Fruit fly (Drosophila melanogaster): ENCODE results near the gene CG8927.

The CG8927 gene

dm6 chr3R:16135616-16136015 lies 45.2 kb upstream of the CG8927 start (continued):
- TF ChIP-seq CG3281 (GFP tag; optimal IDR thresholded peaks at IDR 0.05), result no peak
- TF ChIP-seq Hey (tag; optimal IDR thresholded peaks at IDR 0.05), result no peak
- no peak for TF ChIP-seq GATAe (GFP tag; conservative IDR thresholded peaks at IDR 0.05)
- no peak for TF ChIP-seq btn (GFP tag; optimal IDR thresholded peaks at IDR 0.05)
- TF ChIP-seq CG18764 (GFP tag; optimal IDR thresholded peaks at IDR 0.05), result no peak
- TF ChIP-seq CG7556 (GFP tag; optimal IDR thresholded peaks at IDR 0.05), result no peak
- TF ChIP-seq CG6683 (GFP tag; optimal IDR thresholded peaks at IDR 0.05), result no peak

dm6 chr3R:16146632-16147453 lies 34.0 kb upstream of the CG8927 start, which contains the start of the genes Mic26-27 and CG5916:
Mic26-27 (minus strand) TSS chr3R:16146855.
CG5916 (plus strand) TSS chr3R:16147029.
- TF ChIP-seq pb (GFP tag; optimal IDR thresholded peaks at IDR 0.05) (peak; percentile 71), CG1602 (GFP tag; optimal IDR thresholded peaks at IDR 0.05) (peak; percentile 81), tap (tag; optimal IDR thresholded peaks at IDR 0.05) (no peak), seq (GFP tag; IDR thresholded peaks at IDR 0.05) (no peak; the same call in 1 of the 2 replicates), kni (GFP tag; optimal IDR thresholded peaks at IDR 0.05) (peak; percentile 82), da (GFP tag; optimal IDR thresholded peaks at IDR 0.05) (peak; percentile 90), Ssrp (tag; optimal IDR thresholded peaks at IDR 0.05) (peak; percentile 88), Fer2 (tag; optimal IDR thresholded peaks at IDR 0.05) (peak; percentile 46), CG13123 (GFP tag; optimal IDR thresholded peaks at IDR 0.05) (peak; percentile 47), Awh (GFP tag; IDR thresholded peaks at IDR 0.05) (no peak), cad (GFP tag; optimal IDR thresholded peaks at IDR 0.05) (no peak), inv (GFP tag; IDR thresholded peaks at IDR 0.05; ENCODE audit: partially characterized antibody) (peak; percentile 100), sqz (GFP tag; optimal IDR thresholded peaks at IDR 0.05) (no peak), crol (GFP tag; IDR thresholded peaks at IDR 0.05) (no peak), CG7357 (GFP tag; IDR thresholded peaks at IDR 0.05) (peak; percentile 75), Xrp1 (GFP tag; IDR thresholded peaks at IDR 0.05) (peak; percentile 87), CG11398 (GFP tag; optimal IDR thresholded peaks at IDR 0.05) (peak; percentile 51), Dip2 (GFP tag; IDR thresholded peaks at IDR 0.05) (0 out of 2 replicates have a peak, but pooled peaks have one; percentile 14), CG3065 (GFP tag; optimal IDR thresholded peaks at IDR 0.05) (no peak), CG10462 (GFP tag; optimal IDR thresholded peaks at IDR 0.05) (peak; percentile 11), CG3163 (GFP tag; optimal IDR thresholded peaks at IDR 0.05) (peak; percentile 80), toy (GFP tag; IDR thresholded peaks at IDR 0.05) (no peak), CG8359 (GFP tag; optimal IDR thresholded peaks at IDR 0.05; ENCODE audit: borderline replicate concordance) (no peak), CG7271 (tag; optimal IDR thresholded peaks at IDR 0.05) (no peak), schlank (tag; optimal IDR thresholded peaks at IDR 0.05) (no peak), shn (GFP tag; optimal IDR thresholded peaks at IDR 0.05) (peak; percentile 94), CG11695 (GFP tag; IDR thresholded peaks at IDR 0.05) (no peak; the same call in 2 of the 3 replicates), kah (GFP tag; optimal IDR thresholded peaks at IDR 0.05) (no peak), CG5245 (GFP tag; optimal IDR thresholded peaks at IDR 0.05) (peak; percentile 45), fd64A (GFP tag; optimal IDR thresholded peaks at IDR 0.05) (no peak), CG12236 (GFP tag; optimal IDR thresholded peaks at IDR 0.05) (peak; percentile 39), CG5953 (GFP tag; IDR thresholded peaks at IDR 0.05) (peak; percentile 76), Atf3 (GFP tag; optimal IDR thresholded peaks at IDR 0.05) (peak; percentile 81), CG2678 (tag; optimal IDR thresholded peaks at IDR 0.05) (no peak), sd (tag; optimal IDR thresholded peaks at IDR 0.05) (peak; percentile 52), CG12071 (GFP tag; optimal IDR thresholded peaks at IDR 0.05) (no peak), sisA (GFP tag; IDR thresholded peaks at IDR 0.05) (peak; percentile 95), CG2129 (GFP tag; IDR thresholded peaks at IDR 0.05; ENCODE audit: partially characterized antibody) (peak; percentile 100), trh (GFP tag; optimal IDR thresholded peaks at IDR 0.05) (no peak), unpg (GFP tag; optimal IDR thresholded peaks at IDR 0.05) (peak; percentile 60), fru (optimal IDR thresholded peaks at IDR 0.05) (no peak), PHDP (tag; optimal IDR thresholded peaks at IDR 0.05) (peak; percentile 80)
